Worm (Caenorhabditis elegans) whole organism, L4 larva: ENCODE measurements around the gene flp-9.

ENCODE experiments used
- F37D6.2 ChIP-seq: sonication (generic microtip); optimal IDR thresholded peaks from 2 replicates; lab custom pipeline; 2016; ENCODE audit warnings: mild to moderate bottlenecking, missing genetic modification characterization, missing compliant biosample characterization
- F44E2.7 ChIP-seq: fragments of 200-800 bp; sonication (Bioruptor generic); IDR thresholded peaks from 2 replicates; pipeline ENCODE4 v2.1.2; 2022; ENCODE audit warnings: missing genetic modification characterization, missing compliant biosample characterization
- R02D3.7 ChIP-seq: fragments of 150-350 bp; sonication (generic microtip); optimal IDR thresholded peaks from 3 replicates; lab custom pipeline; 2014; ENCODE audit warnings: missing biosample characterization, missing genetic modification characterization
- T26A8.4 ChIP-seq: fragments of 200-800 bp; sonication (Bioruptor generic); IDR thresholded peaks from 2 replicates; pipeline ENCODE4 v1.3.6; 2022; ENCODE audit warnings: missing genetic modification characterization, missing compliant biosample characterization
- ZK546.5 ChIP-seq, 2 experiments: sonication (generic microtip); optimal IDR thresholded peaks; 2 replicates each; lab custom pipeline; 2017; ENCODE audit warnings: missing biosample characterization in 2 of 2, missing genetic modification characterization in 2 of 2
- aha-1 ChIP-seq: fragments of 150-350 bp; peaks from one replicate; lab custom pipeline; 2014; ENCODE audit warnings: missing biosample characterization, missing genetic modification characterization
- ceh-28 ChIP-seq: fragments of 150-350 bp; optimal IDR thresholded peaks from 2 replicates; lab custom pipeline; 2014; ENCODE audit warnings: missing biosample characterization, missing genetic modification reagents, missing genetic modification characterization
- ceh-32 ChIP-seq: sonication (generic microtip); optimal IDR thresholded peaks from 2 replicates; lab custom pipeline; 2016; ENCODE audit warnings: mild to moderate bottlenecking, missing genetic modification characterization, missing compliant biosample characterization; ENCODE audit not compliant: poor library complexity
- ceh-44 ChIP-seq: fragments of 200-800 bp; sonication (Bioruptor generic); IDR thresholded peaks from 2 replicates; pipeline ENCODE4 v1.3.6; 2022; ENCODE audit warnings: missing genetic modification reagents, missing genetic modification characterization, missing compliant biosample characterization
- ceh-82 ChIP-seq: sonication (generic microtip); optimal IDR thresholded peaks from 2 replicates; lab custom pipeline; 2017; ENCODE audit warnings: missing biosample characterization, missing genetic modification characterization
- daf-12 ChIP-seq: fragments of 150-350 bp; optimal IDR thresholded peaks from 2 replicates; lab custom pipeline; 2014; ENCODE audit warnings: missing biosample characterization, missing genetic modification reagents, missing genetic modification characterization
- daf-8 ChIP-seq: fragments of 200-800 bp; sonication (Bioruptor generic); IDR thresholded peaks from 2 replicates; pipeline ENCODE4 v1.3.6; 2022; ENCODE audit warnings: missing genetic modification characterization, missing compliant biosample characterization
- dmd-8 ChIP-seq: fragments of 200-800 bp; sonication (Bioruptor generic); IDR thresholded peaks from 2 replicates; pipeline ENCODE4 v1.3.6; 2022; ENCODE audit warnings: missing genetic modification characterization, missing compliant biosample characterization
- egl-43 ChIP-seq: fragments of 200-800 bp; sonication (Bioruptor generic); IDR thresholded peaks from 2 replicates; pipeline ENCODE4 v1.3.6; 2022; ENCODE audit warnings: missing genetic modification reagents, missing genetic modification characterization, missing compliant biosample characterization
- gei-8 ChIP-seq: fragments of 200-800 bp; sonication (Bioruptor generic); optimal IDR thresholded peaks from 2 replicates; lab custom pipeline; 2018; ENCODE audit warnings: mild to moderate bottlenecking, missing genetic modification characterization, missing compliant biosample characterization
- hmg-1.1 ChIP-seq: fragments of 200-800 bp; sonication (Bioruptor generic); IDR thresholded peaks from 2 replicates; pipeline ENCODE4 v1.3.6; 2022; ENCODE audit warnings: missing genetic modification reagents, missing genetic modification characterization, missing compliant biosample characterization
- lim-7 ChIP-seq: fragments of 200-800 bp; sonication (Bioruptor generic); IDR thresholded peaks from 2 replicates; pipeline ENCODE4 v1.3.6; 2022; ENCODE audit warnings: missing genetic modification characterization, missing compliant biosample characterization
- lin-29 ChIP-seq: fragments of 200-800 bp; sonication (Bioruptor generic); IDR thresholded peaks from 2 replicates; pipeline ENCODE4 v1.3.6; 2022; ENCODE audit warnings: missing genetic modification reagents, missing genetic modification characterization, missing compliant biosample characterization
- lin-38 ChIP-seq: fragments of 200-800 bp; sonication (Bioruptor generic); IDR thresholded peaks from 2 replicates; pipeline ENCODE4 v1.3.6; 2022; ENCODE audit warnings: missing genetic modification reagents, missing genetic modification characterization, missing compliant biosample characterization
- lin-39 ChIP-seq: fragments of 150-350 bp; optimal IDR thresholded peaks from 2 replicates; lab custom pipeline; 2014; ENCODE audit warnings: missing biosample characterization, missing genetic modification reagents, missing genetic modification characterization
- madf-5 ChIP-seq, 2 experiments: fragments of 200-800 bp; sonication (Bioruptor generic); IDR thresholded peaks; 2 replicates each; pipeline ENCODE4 v1.3.6; 2022; ENCODE audit warnings: missing compliant biosample characterization in 2 of 2, missing genetic modification characterization in 2 of 2
- madf-9 ChIP-seq: fragments of 200-800 bp; sonication (Bioruptor generic); conservative IDR thresholded peaks from 2 replicates; pipeline ENCODE4 v1.3.6; 2022; ENCODE audit warnings: missing genetic modification reagents, missing genetic modification characterization, missing compliant biosample characterization
- nhr-111 ChIP-seq: fragments of 200-800 bp; sonication (Bioruptor generic); optimal IDR thresholded peaks from 2 replicates; lab custom pipeline; 2018; ENCODE audit warnings: mild to moderate bottlenecking, missing genetic modification characterization, missing compliant biosample characterization
- nhr-28 ChIP-seq: fragments of 150-350 bp; optimal IDR thresholded peaks from 2 replicates; lab custom pipeline; 2014; ENCODE audit warnings: missing biosample characterization, missing genetic modification characterization
- nhr-42 ChIP-seq: fragments of 200-800 bp; sonication (Bioruptor generic); IDR thresholded peaks from 2 replicates; pipeline ENCODE4 v1.3.6; 2022; ENCODE audit warnings: missing genetic modification characterization, missing compliant biosample characterization
- nhr-77 ChIP-seq: fragments of 150-350 bp; optimal IDR thresholded peaks from 2 replicates; lab custom pipeline; 2014; ENCODE audit warnings: missing biosample characterization, missing genetic modification characterization
- pha-4 ChIP-seq, 2 experiments: fragments of 150-350 bp in 1 of 2; fragments of 200-800 bp in 1 of 2; sonication (Bioruptor generic) in 1 of 2; IDR thresholded peaks in 1 of 2; optimal IDR thresholded peaks in 1 of 2; 2 replicates each; pipeline versions ENCODE4 v1.3.6 to Lab custom; 2014 to 2022; ENCODE audit warnings: missing genetic modification characterization in 2 of 2, missing genetic modification reagents in 2 of 2, missing biosample characterization in 1 of 2, missing compliant biosample characterization in 1 of 2
- php-3 ChIP-seq: fragments of 200-800 bp; sonication (Bioruptor generic); IDR thresholded peaks from 2 replicates; pipeline ENCODE4 v1.3.6; 2022; ENCODE audit warnings: missing genetic modification reagents, missing genetic modification characterization, missing compliant biosample characterization
- rbr-2 ChIP-seq: sonication (generic microtip); optimal IDR thresholded peaks from 2 replicates; lab custom pipeline; 2016; ENCODE audit warnings: missing genotype, missing genetic modification characterization, missing compliant biosample characterization
- saeg-2 ChIP-seq: fragments of 200-800 bp; sonication (Bioruptor generic); IDR thresholded peaks from 2 replicates; pipeline ENCODE4 v1.3.6; 2022; ENCODE audit warnings: missing genetic modification reagents, missing genetic modification characterization, missing compliant biosample characterization
- set-16 ChIP-seq: fragments of 200-800 bp; sonication (Bioruptor generic); IDR thresholded peaks from 2 replicates; pipeline ENCODE4 v1.3.6; 2022; ENCODE audit warnings: missing genetic modification reagents, missing genetic modification characterization, missing compliant biosample characterization
- snpc-4 ChIP-seq: fragments of 150-350 bp; optimal IDR thresholded peaks from 2 replicates; lab custom pipeline; 2014; ENCODE audit warnings: missing biosample characterization, missing genetic modification characterization
- unc-130 ChIP-seq: sonication (generic microtip); optimal IDR thresholded peaks from 2 replicates; lab custom pipeline; 2016; ENCODE audit warnings: missing genetic modification reagents, missing genetic modification characterization, missing compliant biosample characterization
- zfp-2 ChIP-seq: sonication (generic microtip); optimal IDR thresholded peaks from 2 replicates; lab custom pipeline; 2016; ENCODE audit warnings: mild to moderate bottlenecking, missing genetic modification characterization, missing compliant biosample characterization
- ztf-7 ChIP-seq: fragments of 150-350 bp; optimal IDR thresholded peaks from 2 replicates; lab custom pipeline; 2014; ENCODE audit warnings: missing biosample characterization, missing genetic modification characterization

Gene flp-9

ce11 chrIV:12754170-12754569 lies 3.2 kb downstream of the flp-9 start:
- TF ChIP-seq zfp-2 (tag; lab: Kevin White, UChicago) (no peak), lin-38 (GFP tag; lab: Robert Waterston, UW) (no peak), T26A8.4 (peak; percentile 42; the same call in 1 of the 2 replicates), aha-1 (tag; lab: Kevin White, UChicago) (peak; percentile 47)

DNA sequence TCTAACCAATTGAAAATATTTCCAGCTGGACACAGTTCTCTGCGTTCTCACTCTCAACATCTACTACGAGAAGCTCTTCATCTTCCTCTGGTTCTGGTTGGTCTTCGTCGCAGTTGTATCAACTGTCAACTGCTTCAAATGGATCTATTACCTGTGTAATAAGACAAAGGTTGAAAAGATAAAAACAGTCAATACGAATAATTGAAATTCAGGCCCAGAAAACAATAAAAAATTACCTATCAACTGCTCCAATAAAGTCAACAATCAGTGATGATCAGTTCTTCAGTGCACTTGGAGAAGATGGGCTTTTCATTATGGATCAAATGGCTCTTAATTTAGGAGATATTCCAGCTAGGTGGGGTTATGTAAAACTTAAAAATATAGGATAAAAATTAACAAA lies 8.6 kb downstream of the flp-9 start:
- no peak for TF ChIP-seq pha-4 (GFP tag; IDR thresholded peaks at IDR 0.05; lab: Robert Waterston, UW)
- TF ChIP-seq pha-4 (tag; optimal IDR thresholded peaks at IDR 0.05; lab: Kevin White, UChicago), result no peak
- TF ChIP-seq lin-39 (tag; lab: Kevin White, UChicago), result no peak
- TF ChIP-seq ztf-7 (tag; lab: Kevin White, UChicago), result no peak
- no peak for TF ChIP-seq dmd-8 (GFP tag; lab: Robert Waterston, UW)
- no peak for TF ChIP-seq snpc-4
- no peak for TF ChIP-seq lim-7 (GFP tag; lab: Robert Waterston, UW)
- TF ChIP-seq aha-1 (tag; lab: Kevin White, UChicago), result peak; percentile 90

ce11 chrIV:12746284-12746683 lies 11.1 kb downstream of the flp-9 start, which contains the start of gene inx-6:
TSS of gene inx-6 (plus strand) at chrIV:12746584.
- no peak for TF ChIP-seq ceh-32 (tag; lab: Kevin White, UChicago)
- no peak for TF ChIP-seq unc-130 (GFP tag; lab: Kevin White, UChicago)
- TF ChIP-seq snpc-4, result no peak
- TF ChIP-seq R02D3.7, result no peak
- no peak for TF ChIP-seq saeg-2 (GFP tag; lab: Robert Waterston, UW)
- no peak for TF ChIP-seq F37D6.2 (tag; lab: Kevin White, UChicago)
- TF ChIP-seq ZK546.5 (tag; optimal IDR thresholded peaks at IDR 0.05; lab: Kevin White, UChicago), result no peak
- TF ChIP-seq nhr-111 (GFP tag; lab: Kevin White, UChicago), result no peak
- TF ChIP-seq lin-29, result no peak
- no peak for TF ChIP-seq set-16 (GFP tag; lab: Robert Waterston, UW)

DNA sequence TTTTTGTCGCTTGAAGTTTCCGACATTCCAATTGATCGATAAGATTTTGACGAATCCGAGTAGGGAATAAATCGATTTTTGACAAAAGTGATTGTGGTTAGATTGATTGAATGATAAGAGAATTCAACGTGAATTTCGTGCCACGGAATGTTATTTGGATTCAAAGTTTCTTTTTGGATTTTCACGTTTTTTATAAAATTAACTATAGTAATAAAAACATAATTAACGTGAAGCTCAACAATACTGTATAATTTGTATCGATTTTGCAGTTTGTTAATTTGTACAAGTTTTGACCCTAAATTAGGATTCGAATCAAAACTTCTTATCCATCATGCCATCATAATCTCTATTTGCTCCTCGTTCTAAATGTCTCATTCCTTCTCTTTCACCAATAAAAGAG lies 12.7 kb downstream of the flp-9 start, which contains the start of gene C36H8.1:
Gene C36H8.1, minus strand, starts transcription at position 101 of the 400 bp plus-strand sequence.
- no peak for TF ChIP-seq F44E2.7 (GFP tag; lab: Robert Waterston, UW)
- TF ChIP-seq gei-8 (GFP tag; lab: Kevin White, UChicago), result no peak
- TF ChIP-seq T26A8.4, result no peak
- TF ChIP-seq daf-12 (tag; lab: Kevin White, UChicago), result no peak
- no peak for TF ChIP-seq nhr-77 (tag; lab: Kevin White, UChicago)
- no peak for TF ChIP-seq hmg-1.1 (GFP tag; lab: Robert Waterston, UW)
- no peak for TF ChIP-seq madf-9
- TF ChIP-seq ceh-28, result no peak
- no peak for TF ChIP-seq aha-1 (tag; lab: Kevin White, UChicago)
- no peak for TF ChIP-seq ceh-82
- TF ChIP-seq nhr-28 (tag; lab: Kevin White, UChicago), result no peak
- no peak for TF ChIP-seq php-3 (GFP tag; lab: Robert Waterston, UW)
- TF ChIP-seq rbr-2, result no peak
- TF ChIP-seq R02D3.7, result no peak
- no peak for TF ChIP-seq unc-130 (GFP tag; lab: Kevin White, UChicago)

DNA sequence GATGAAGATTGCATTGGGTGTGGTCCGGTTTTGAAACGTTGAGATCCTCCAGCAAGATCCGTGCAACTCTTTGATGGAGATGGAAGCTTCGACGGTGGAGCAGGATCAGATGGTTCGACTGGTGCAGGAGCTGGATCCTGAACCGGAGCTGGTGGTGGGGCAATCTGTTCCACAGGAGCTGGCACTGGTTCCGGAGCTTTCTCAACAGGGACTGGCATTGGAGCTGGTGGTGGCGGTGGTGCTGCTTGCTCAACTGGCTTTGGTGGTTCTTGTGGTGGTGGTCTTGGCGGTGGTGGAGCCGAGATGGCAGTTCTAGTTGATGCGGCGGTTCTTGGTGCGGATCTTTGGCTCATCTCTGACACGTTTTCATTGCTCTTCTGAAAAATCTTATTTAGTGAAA lies 13.7 kb downstream of the flp-9 start:
- TF ChIP-seq nhr-42 (GFP tag; lab: Robert Waterston, UW) (0 out of 2 replicates have a peak, but pooled peaks have one; percentile 33), egl-43 (0 out of 2 replicates have a peak, but pooled peaks have one; percentile 38), ceh-44 (no peak), madf-5 (GFP tag; IDR thresholded peaks at IDR 0.05; lab: Robert Waterston, UW) (no peak), pha-4 (GFP tag; IDR thresholded peaks at IDR 0.05; lab: Robert Waterston, UW) (no peak), pha-4 (tag; optimal IDR thresholded peaks at IDR 0.05; lab: Kevin White, UChicago) (no peak), madf-9 (0 out of 2 replicates have a peak, but pooled peaks have one; percentile 11), daf-8 (GFP tag; lab: Robert Waterston, UW) (no peak), set-16 (GFP tag; lab: Robert Waterston, UW) (peak; percentile 90)
